Fruit fly (Drosophila melanogaster): ENCODE results near the gene CG2218.

- TF ChIP-seq cic (GFP tag; optimal IDR thresholded peaks at IDR 0.05), result no peak
- no peak for TF ChIP-seq Mnt (GFP tag; optimal IDR thresholded peaks at IDR 0.05)
- no peak for TF ChIP-seq CG5204 (GFP tag; optimal IDR thresholded peaks at IDR 0.05)
- no peak for TF ChIP-seq cnc (optimal IDR thresholded peaks at IDR 0.05)
- TF ChIP-seq CG12768 (GFP tag; optimal IDR thresholded peaks at IDR 0.05), result no peak
- TF ChIP-seq tj (GFP tag; optimal IDR thresholded peaks at IDR 0.05), result no peak
- TF ChIP-seq toe (GFP tag; optimal IDR thresholded peaks at IDR 0.05), result no peak
- no peak for TF ChIP-seq Hr96 (GFP tag; optimal IDR thresholded peaks at IDR 0.05)
- TF ChIP-seq CG14711 (tag; optimal IDR thresholded peaks at IDR 0.05), result no peak
Observed at dm6 chr3R:30449446-30449845, 21.4 kb upstream of the CG2218 start.
